Worm (Caenorhabditis elegans): ENCODE measurements around the gene set-1.

set-1 gene

ce11 chrIII:6415306-6415973, 36.7 kb downstream of the set-1 start, which contains the start of gene nas-4 (continued):
- no peak for TF ChIP-seq daf-12 (tag; optimal IDR thresholded peaks at IDR 0.05)
- peak; percentile 32 for TF ChIP-seq dve-1 (tag; optimal IDR thresholded peaks at IDR 0.05; ENCODE audit: insufficient read depth)
- no peak for TF ChIP-seq php-3 (GFP tag; IDR thresholded peaks at IDR 0.05)
- TF ChIP-seq nhr-76 (tag; optimal IDR thresholded peaks at IDR 0.05), result no peak
- peak; percentile 41 for TF ChIP-seq mes-2 (tag; optimal IDR thresholded peaks at IDR 0.05; ENCODE audit: poor library complexity, severe bottlenecking)
- 0 out of 2 replicates have a peak, but pooled peaks have one; percentile 18 for TF ChIP-seq arid-1 (GFP tag; conservative IDR thresholded peaks at IDR 0.05)
- no peak for TF ChIP-seq madf-5 (GFP tag; IDR thresholded peaks at IDR 0.05)
- no peak for TF ChIP-seq mxl-3 (GFP tag; optimal IDR thresholded peaks at IDR 0.05)
- TF ChIP-seq gei-8 (GFP tag; optimal IDR thresholded peaks at IDR 0.05), result peak; percentile 0
- peak; percentile 24; the same call in 1 of the 2 replicates for TF ChIP-seq lin-38 (GFP tag; IDR thresholded peaks at IDR 0.05)
- TF ChIP-seq F49E8.2 (tag; optimal IDR thresholded peaks at IDR 0.05; ENCODE audit: borderline replicate concordance), result no peak
- peak; percentile 19; the same call in 1 of the 2 replicates for TF ChIP-seq dmd-6 (GFP tag; IDR thresholded peaks at IDR 0.05)
- no peak for TF ChIP-seq Y75B8A.6 (GFP tag; IDR thresholded peaks at IDR 0.05)
- TF ChIP-seq duxl-1 (tag; optimal IDR thresholded peaks at IDR 0.05; ENCODE audit: poor library complexity), result no peak
- TF ChIP-seq nhr-10 (tag; optimal IDR thresholded peaks at IDR 0.05), result peak; percentile 70
- peak; percentile 35; the same call in 1 of the 2 replicates for TF ChIP-seq mdt-29 (GFP tag; IDR thresholded peaks at IDR 0.05)
- TF ChIP-seq tag-97 (GFP tag; IDR thresholded peaks at IDR 0.05), result no peak
- no peak for TF ChIP-seq zip-11 (GFP tag; IDR thresholded peaks at IDR 0.05)
- no peak for TF ChIP-seq nhr-6 (tag; optimal IDR thresholded peaks at IDR 0.05)
- no peak for TF ChIP-seq ceh-62 (tag; optimal IDR thresholded peaks at IDR 0.05)
- TF ChIP-seq nhr-41 (GFP tag; IDR thresholded peaks at IDR 0.05), result no peak
- TF ChIP-seq zag-1 (tag; optimal IDR thresholded peaks at IDR 0.05), result no peak
- peak; percentile 71 for TF ChIP-seq mep-1 (tag; optimal IDR thresholded peaks at IDR 0.05)
- TF ChIP-seq lim-7 (GFP tag; IDR thresholded peaks at IDR 0.05), result 0 out of 2 replicates have a peak, but pooled peaks have one; percentile 36
- no peak for TF ChIP-seq F26F4.8 (GFP tag; conservative IDR thresholded peaks at IDR 0.05)
- TF ChIP-seq F44E2.7 (GFP tag; IDR thresholded peaks at IDR 0.05), result no peak
- no peak for TF ChIP-seq nhr-42 (GFP tag; IDR thresholded peaks at IDR 0.05)
- no peak for TF ChIP-seq egl-43 (GFP tag; IDR thresholded peaks at IDR 0.05)
- no peak for TF ChIP-seq unc-39 (tag; optimal IDR thresholded peaks at IDR 0.05)
- peak in 1 of 2 experiments; percentile 56 for TF ChIP-seq unc-62 (GFP tag; optimal IDR thresholded peaks at IDR 0.05 in 1 of 2)
- TF ChIP-seq unc-62 (tag; optimal IDR thresholded peaks at IDR 0.05), result no peak
- TF ChIP-seq zip-2 (tag; optimal IDR thresholded peaks at IDR 0.05), result no peak
- no peak for TF ChIP-seq attf-4 (tag; optimal IDR thresholded peaks at IDR 0.05)
- no peak for TF ChIP-seq ztf-11 (tag; optimal IDR thresholded peaks at IDR 0.05)
- TF ChIP-seq ceh-28 (tag; optimal IDR thresholded peaks at IDR 0.05), result no peak
- TF ChIP-seq lin-39 (tag; optimal IDR thresholded peaks at IDR 0.05), result no peak
- peak; percentile 40 for TF ChIP-seq spr-1 (tag; optimal IDR thresholded peaks at IDR 0.05)
- TF ChIP-seq daf-8 (GFP tag; IDR thresholded peaks at IDR 0.05), result no peak

DNA sequence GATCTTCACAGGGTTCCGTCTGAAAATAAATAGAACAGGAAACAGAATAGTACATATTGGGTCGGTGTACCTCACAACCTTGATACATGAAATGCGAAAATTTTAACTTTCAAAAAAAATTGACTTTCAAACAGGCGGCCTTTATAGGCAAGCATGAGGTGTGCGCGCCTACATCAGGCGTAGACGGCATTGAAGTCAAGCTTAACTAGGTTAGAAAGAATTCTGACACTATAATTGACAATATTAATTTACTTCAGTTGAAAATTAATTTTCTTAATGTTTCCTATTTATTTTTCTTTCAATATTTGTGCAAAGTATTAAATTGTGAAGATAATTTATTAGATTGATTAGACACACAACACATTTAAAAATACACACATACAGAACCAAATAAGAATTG, 40.3 kb downstream of the set-1 start, which contains the start of gene C05D11.5:
C05D11.5 (minus strand) TSS at position 101 of the 400 bp plus-strand sequence.
- no peak for TF ChIP-seq mes-2 (tag; optimal IDR thresholded peaks at IDR 0.05; ENCODE audit: poor library complexity, severe bottlenecking)
- TF ChIP-seq nhr-11 (tag; optimal IDR thresholded peaks at IDR 0.05), result no peak
- TF ChIP-seq snpc-1.2 (GFP tag; IDR thresholded peaks at IDR 0.05), result no peak
- TF ChIP-seq vab-7 (GFP tag; IDR thresholded peaks at IDR 0.05), result no peak
- no peak for TF ChIP-seq mdl-1 (tag; optimal IDR thresholded peaks at IDR 0.05)
- no peak for TF ChIP-seq zfp-3 (GFP tag; conservative IDR thresholded peaks at IDR 0.05)
- no peak for TF ChIP-seq madf-9 (GFP tag; conservative IDR thresholded peaks at IDR 0.05)
- no peak for TF ChIP-seq zag-1 (tag; optimal IDR thresholded peaks at IDR 0.05)
- TF ChIP-seq T20F7.1 (GFP tag; optimal IDR thresholded peaks at IDR 0.05), result no peak

All from whole organism, L4 larva.